Worm (Caenorhabditis elegans): ENCODE measurements around the gene fbxa-202.

The fbxa-202 gene

ce11 chrV:6316632-6317031, 10.4 kb upstream of the fbxa-202 start, which contains the start of gene cest-24:
cest-24 (plus strand) TSS chrV:6316932.
- TF ChIP-seq hmg-11 (tag; optimal IDR thresholded peaks at IDR 0.05) (no peak), egl-5 (tag; optimal IDR thresholded peaks at IDR 0.05) (no peak), aly-2 (tag; optimal IDR thresholded peaks at IDR 0.05) (no peak), snpc-4 (tag; optimal IDR thresholded peaks at IDR 0.05) (no peak), mml-1 (tag; optimal IDR thresholded peaks at IDR 0.05) (no peak)

- peak; percentile 45 for TF ChIP-seq nhr-25 (tag; optimal IDR thresholded peaks at IDR 0.05)
- TF ChIP-seq nhr-43 (tag; optimal IDR thresholded peaks at IDR 0.05; ENCODE audit: poor library complexity, severe bottlenecking): peak; percentile 34
- no peak for TF ChIP-seq ama-1 (optimal IDR thresholded peaks at IDR 0.05)
- peak; percentile 0 for TF ChIP-seq elt-1 (tag; optimal IDR thresholded peaks at IDR 0.05)
Measured at ce11 chrV:6317928-6318327, 9.2 kb upstream of the fbxa-202 start.

ce11 chrV:6319358-6319757, 7.7 kb upstream of the fbxa-202 start:
- no peak for TF ChIP-seq egl-27 (tag; optimal IDR thresholded peaks at IDR 0.05)
- TF ChIP-seq nhr-25 (tag; optimal IDR thresholded peaks at IDR 0.05): peak; percentile 18
- TF ChIP-seq nhr-43 (tag; optimal IDR thresholded peaks at IDR 0.05; ENCODE audit: poor library complexity, severe bottlenecking): peak; percentile 44
- peak in 1 of 3 experiments; percentile 36 for TF ChIP-seq elt-3 (tag; optimal IDR thresholded peaks at IDR 0.05)
- TF ChIP-seq jun-1 (tag; optimal IDR thresholded peaks at IDR 0.05): no peak

- no peak for TF ChIP-seq ztf-11 (tag; optimal IDR thresholded peaks at IDR 0.05)
- no peak for TF ChIP-seq snpc-4 (tag; optimal IDR thresholded peaks at IDR 0.05)
- TF ChIP-seq nhr-77 (tag; optimal IDR thresholded peaks at IDR 0.05): no peak
- TF ChIP-seq eor-1 (tag; optimal IDR thresholded peaks at IDR 0.05): no peak
Measured at ce11 chrV:6321280-6321679, 5.8 kb upstream of the fbxa-202 start.

ce11 chrV:6321733-6322198, 5.3 kb upstream of the fbxa-202 start, which contains the start of gene T28C12.15:
T28C12.15 (minus strand) TSS chrV:6321783.
- TF ChIP-seq ceh-16 (tag; optimal IDR thresholded peaks at IDR 0.05) (no peak), tbx-2 (tag; optimal IDR thresholded peaks at IDR 0.05) (no peak), snpc-4 (tag; optimal IDR thresholded peaks at IDR 0.05) (no peak), pha-4 (tag; optimal IDR thresholded peaks at IDR 0.05) (no peak), ceh-28 (tag; optimal IDR thresholded peaks at IDR 0.05) (no peak)

ce11 chrV:6322749-6323367, 4.2 kb upstream of the fbxa-202 start:
- TF ChIP-seq pqm-1 (tag; optimal IDR thresholded peaks at IDR 0.05) (no peak), nhr-43 (tag; optimal IDR thresholded peaks at IDR 0.05; ENCODE audit: poor library complexity, severe bottlenecking) (peak; percentile 20), nhr-23 (tag; optimal IDR thresholded peaks at IDR 0.05) (peak; percentile 53), nhr-25 (tag; optimal IDR thresholded peaks at IDR 0.05) (peak; percentile 68), egl-5 (tag; optimal IDR thresholded peaks at IDR 0.05) (no peak)

- TF ChIP-seq fos-1 (tag; optimal IDR thresholded peaks at IDR 0.05): no peak
- no peak for TF ChIP-seq hmg-11 (tag; optimal IDR thresholded peaks at IDR 0.05)
- TF ChIP-seq tbx-2 (tag; optimal IDR thresholded peaks at IDR 0.05): no peak
- TF ChIP-seq elt-1 (tag; optimal IDR thresholded peaks at IDR 0.05): no peak
Measured at ce11 chrV:6323602-6324001, 3.5 kb upstream of the fbxa-202 start.

ce11 chrV:6326394-6326793, 686 bp upstream of the fbxa-202 start:
- TF ChIP-seq unc-39 (tag; optimal IDR thresholded peaks at IDR 0.05) (no peak), elt-3 (tag; optimal IDR thresholded peaks at IDR 0.05) (peak in 1 of 3 experiments; percentile 33), ama-1 (optimal IDR thresholded peaks at IDR 0.05) (peak; percentile 9)

- TF ChIP-seq R02D3.7 (tag; optimal IDR thresholded peaks at IDR 0.05): no peak
- no peak for TF ChIP-seq egl-27 (tag; optimal IDR thresholded peaks at IDR 0.05)
- TF ChIP-seq lin-39 (tag; optimal IDR thresholded peaks at IDR 0.05): no peak
- TF ChIP-seq ceh-16 (tag; optimal IDR thresholded peaks at IDR 0.05): no peak
- no peak for TF ChIP-seq zag-1 (tag; optimal IDR thresholded peaks at IDR 0.05)
- no peak for TF ChIP-seq nhr-77 (tag; optimal IDR thresholded peaks at IDR 0.05)
- TF ChIP-seq sea-2 (GFP tag; optimal IDR thresholded peaks at IDR 0.05): no peak
- no peak for TF ChIP-seq unc-62 (GFP tag; optimal IDR thresholded peaks at IDR 0.05)
- TF ChIP-seq daf-12 (tag; optimal IDR thresholded peaks at IDR 0.05): no peak
- no peak for TF ChIP-seq mml-1 (tag; optimal IDR thresholded peaks at IDR 0.05)
- TF ChIP-seq tbx-2 (tag; optimal IDR thresholded peaks at IDR 0.05): no peak
- no peak for TF ChIP-seq mdl-1 (tag; optimal IDR thresholded peaks at IDR 0.05)
- no peak for TF ChIP-seq pqm-1 (tag; optimal IDR thresholded peaks at IDR 0.05)
- TF ChIP-seq nhr-67 (tag; optimal IDR thresholded peaks at IDR 0.05): no peak
- TF ChIP-seq eor-1 (tag; optimal IDR thresholded peaks at IDR 0.05): no peak
- TF ChIP-seq pha-4 (tag; optimal IDR thresholded peaks at IDR 0.05): no peak
- no peak for TF ChIP-seq fkh-10 (GFP tag; optimal IDR thresholded peaks at IDR 0.05)
- TF ChIP-seq nhr-237 (tag; optimal IDR thresholded peaks at IDR 0.05): no peak
Measured at ce11 chrV:6328897-6329296, 1.8 kb downstream of the fbxa-202 start, which contains the start of gene T28C12.2. T28C12.2 (plus strand) TSS chrV:6329197.
